Fruit fly (Drosophila melanogaster) whole organism, adult: Measurements from ENCODE around the gene Sf3b3.

Source experiments
- CG11617 ChIP-seq: fragments of 200-800 bp; sonication (Bioruptor generic); optimal IDR thresholded peaks from 2 replicates; lab custom pipeline; 2017; ENCODE audit warnings: mild to moderate bottlenecking, missing biosample characterization, missing genetic modification reagents, missing genetic modification characterization
- CG12768 ChIP-seq: fragments of 200-800 bp; sonication (Bioruptor generic); optimal IDR thresholded peaks from 2 replicates; lab custom pipeline; 2017; ENCODE audit warnings: missing biosample characterization, missing genetic modification characterization, mild to moderate bottlenecking, moderate library complexity, missing genetic modification reagents
- CG14711 ChIP-seq: fragments of 200-800 bp; sonication (Bioruptor generic); optimal IDR thresholded peaks from 2 replicates; lab custom pipeline; 2018; ENCODE audit warnings: missing biosample characterization, mild to moderate bottlenecking, missing genetic modification characterization, moderate library complexity
- CG1620 ChIP-seq: fragments of 200-800 bp; sonication (Bioruptor generic); optimal IDR thresholded peaks from 2 replicates; lab custom pipeline; 2016; ENCODE audit warnings: missing biosample characterization, missing genetic modification characterization
- CG33017 ChIP-seq: fragments of 200-800 bp; sonication (Bioruptor generic); optimal IDR thresholded peaks from 2 replicates; lab custom pipeline; 2018; ENCODE audit warnings: missing biosample characterization, mild to moderate bottlenecking, missing genetic modification characterization, moderate library complexity
- CG5204 ChIP-seq: fragments of 200-800 bp; sonication (Bioruptor generic); optimal IDR thresholded peaks from 2 replicates; lab custom pipeline; 2016; ENCODE audit warnings: missing biosample characterization, missing genetic modification characterization
- CG7045 ChIP-seq: fragments of 200-800 bp; sonication (Bioruptor generic); optimal IDR thresholded peaks from 2 replicates; lab custom pipeline; 2017; ENCODE audit warnings: missing biosample characterization, mild to moderate bottlenecking, missing genetic modification characterization
- CG7101 ChIP-seq: fragments of 200-800 bp; sonication (Bioruptor generic); optimal IDR thresholded peaks from 2 replicates; lab custom pipeline; 2018; ENCODE audit warnings: missing biosample characterization, mild to moderate bottlenecking, missing genetic modification characterization, moderate library complexity
- Clk ChIP-seq: fragments of 200-800 bp; sonication (Bioruptor generic); optimal IDR thresholded peaks from 2 replicates; lab custom pipeline; 2017; ENCODE audit warnings: missing biosample characterization, missing genetic modification characterization
- Crg-1 ChIP-seq: fragments of 200-800 bp; sonication (Bioruptor generic); optimal IDR thresholded peaks from 2 replicates; lab custom pipeline; 2016; ENCODE audit warnings: missing biosample characterization, missing genetic modification characterization
- Hr96 ChIP-seq: fragments of 200-800 bp; sonication (Bioruptor generic); optimal IDR thresholded peaks from 2 replicates; lab custom pipeline; 2016; ENCODE audit warnings: missing biosample characterization, missing genetic modification characterization
- Mnt ChIP-seq: fragments of 200-800 bp; sonication (Bioruptor generic); optimal IDR thresholded peaks from 2 replicates; lab custom pipeline; 2016; ENCODE audit warnings: missing biosample characterization, mild to moderate bottlenecking, missing genetic modification characterization
- bab1 ChIP-seq: fragments of 200-800 bp; sonication (Bioruptor generic); optimal IDR thresholded peaks from 3 replicates; lab custom pipeline; 2019; ENCODE audit warnings: missing biosample characterization, mild to moderate bottlenecking, missing genetic modification characterization, moderate library complexity
- cic ChIP-seq: fragments of 200-800 bp; sonication (Bioruptor generic); optimal IDR thresholded peaks from 2 replicates; lab custom pipeline; 2017; ENCODE audit warnings: missing biosample characterization, mild to moderate bottlenecking, missing genetic modification characterization, moderate library complexity
- cnc ChIP-seq, 2 experiments: fragments of >200 bp; optimal IDR thresholded peaks; 2 replicates each; lab custom pipeline; 2017
- kay ChIP-seq: fragments of 200-800 bp; sonication (Bioruptor generic); peaks from one replicate; lab custom pipeline; 2016; ENCODE audit warnings: missing biosample characterization, missing genetic modification characterization, borderline replicate concordance
- ovo ChIP-seq: fragments of 200-800 bp; sonication (Bioruptor generic); optimal IDR thresholded peaks from 2 replicates; lab custom pipeline; 2016; ENCODE audit warnings: missing biosample characterization, missing genetic modification characterization
- pad ChIP-seq: fragments of 200-800 bp; sonication (Bioruptor generic); optimal IDR thresholded peaks from 3 replicates; lab custom pipeline; 2017; ENCODE audit warnings: missing biosample characterization, missing genetic modification characterization, mild to moderate bottlenecking, moderate library complexity, missing genetic modification reagents
- tj ChIP-seq: fragments of 200-800 bp; sonication (Bioruptor generic); optimal IDR thresholded peaks from 3 replicates; lab custom pipeline; 2017; ENCODE audit warnings: missing biosample characterization, mild to moderate bottlenecking, missing genetic modification characterization, moderate library complexity
- toe ChIP-seq: fragments of 200-800 bp; sonication (Bioruptor generic); optimal IDR thresholded peaks from 2 replicates; lab custom pipeline; 2016; ENCODE audit warnings: missing biosample characterization, missing genetic modification characterization

Gene Sf3b3

DNA sequence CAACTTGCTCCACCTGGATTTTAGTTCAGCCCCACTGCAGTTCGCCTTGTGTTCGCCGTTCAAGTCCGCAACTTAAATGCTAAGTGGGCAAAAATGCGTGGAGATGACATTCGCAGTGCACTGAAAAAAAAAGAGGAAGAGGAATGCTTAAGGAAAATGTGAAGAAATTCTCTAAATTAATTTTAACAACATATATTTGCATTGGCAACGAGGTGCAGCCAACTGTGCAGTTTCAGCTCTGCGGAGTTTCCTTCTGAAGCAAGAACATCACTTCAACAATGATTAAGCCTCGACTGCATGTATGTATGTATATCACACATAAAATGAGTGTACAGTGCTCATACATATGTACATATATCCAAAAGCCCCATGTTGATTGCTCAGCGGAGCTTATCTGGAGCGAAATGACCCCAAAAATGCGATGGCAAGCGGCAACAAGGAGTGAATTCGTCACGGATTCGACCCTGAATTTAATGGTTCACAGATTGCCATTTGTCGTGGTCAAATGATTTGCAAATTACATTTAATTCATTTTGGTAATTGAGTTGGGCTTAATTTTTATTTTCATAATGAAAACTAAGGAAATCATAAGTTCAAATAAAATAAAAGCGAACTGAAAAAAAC lies 12.1 kb downstream of the Sf3b3 start:
- no peak for TF ChIP-seq ovo (GFP tag; lab: Kevin White, UChicago)
- no peak for TF ChIP-seq CG14711 (tag; lab: Kevin White, UChicago)
- TF ChIP-seq CG7045, result no peak
- no peak for TF ChIP-seq CG7101 (tag; lab: Kevin White, UChicago)
- TF ChIP-seq CG1620 (GFP tag; lab: Kevin White, UChicago), result no peak
- TF ChIP-seq pad, result no peak
- TF ChIP-seq CG5204 (GFP tag; lab: Kevin White, UChicago), result no peak
- no peak for TF ChIP-seq cnc (optimal IDR thresholded peaks at IDR 0.05; lab: Kevin White, UChicago)
- TF ChIP-seq toe, result no peak
- TF ChIP-seq kay (GFP tag; lab: Kevin White, UChicago), result no peak
- no peak for TF ChIP-seq bab1 (GFP tag; lab: Kevin White, UChicago)
- no peak for TF ChIP-seq CG11617 (GFP tag; lab: Kevin White, UChicago)
- no peak for TF ChIP-seq CG33017
- no peak for TF ChIP-seq CG12768
- no peak for TF ChIP-seq Hr96 (GFP tag; lab: Kevin White, UChicago)
- TF ChIP-seq tj (GFP tag; lab: Kevin White, UChicago), result no peak
- TF ChIP-seq Crg-1 (GFP tag; lab: Kevin White, UChicago), result no peak

DNA sequence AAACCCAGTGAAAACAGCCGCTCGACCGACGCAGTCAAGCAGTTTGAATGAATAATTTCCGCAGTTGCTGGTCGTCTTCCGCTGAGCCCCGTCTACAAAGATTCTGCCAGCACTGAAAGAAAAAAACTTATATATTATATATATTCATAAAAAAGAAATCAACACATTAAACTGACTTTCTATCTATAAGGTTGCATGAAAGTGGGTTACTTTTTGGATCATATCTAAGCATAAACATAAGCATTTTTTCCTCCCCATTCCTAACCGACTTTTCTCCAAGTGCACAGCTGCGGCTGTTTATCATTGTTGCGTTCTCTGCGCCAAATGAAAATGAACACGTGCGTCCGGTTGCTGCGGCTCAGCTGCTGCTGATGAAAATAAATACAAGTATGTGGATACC lies 12.9 kb downstream of the Sf3b3 start:
- TF ChIP-seq CG7101 (tag; lab: Kevin White, UChicago) (peak; percentile 15), CG33017 (peak; percentile 11), CG14711 (tag; lab: Kevin White, UChicago) (peak; percentile 45), bab1 (GFP tag; lab: Kevin White, UChicago) (peak; percentile 41), toe (no peak), pad (no peak), CG7045 (peak; percentile 26), CG5204 (GFP tag; lab: Kevin White, UChicago) (peak; percentile 12)

DNA sequence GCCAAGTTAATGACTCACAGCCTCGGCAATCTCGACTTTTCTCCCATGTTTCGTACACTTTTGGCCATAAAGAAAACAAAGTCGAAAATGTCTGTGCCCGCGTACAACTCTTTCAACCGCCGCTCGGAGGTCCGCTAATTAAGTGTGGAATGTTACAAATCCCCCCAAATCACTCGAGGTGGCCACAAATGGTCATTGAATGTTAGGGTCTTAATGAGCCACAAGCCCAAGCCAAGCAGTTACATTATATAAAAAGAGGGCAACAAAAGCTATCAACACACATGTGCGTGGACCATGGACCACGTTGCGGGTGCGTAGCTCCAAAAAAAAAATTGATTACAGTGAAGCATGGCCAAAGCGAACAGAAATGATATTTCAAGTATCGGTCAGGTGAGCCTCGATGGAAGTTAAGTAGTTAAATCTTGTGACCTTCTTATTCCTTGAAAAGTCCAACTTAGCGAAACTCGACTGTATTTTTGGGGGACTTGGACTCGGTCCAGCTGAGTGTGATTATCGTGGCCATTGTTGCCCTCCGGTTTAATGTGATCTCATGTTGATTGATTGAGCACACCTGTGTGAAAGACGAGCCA lies 13.8 kb downstream of the Sf3b3 start:
- TF ChIP-seq tj (GFP tag; lab: Kevin White, UChicago), result no peak
- TF ChIP-seq cnc (optimal IDR thresholded peaks at IDR 0.05; lab: Kevin White, UChicago), result no peak
- TF ChIP-seq kay (GFP tag; lab: Kevin White, UChicago), result no peak
- no peak for TF ChIP-seq CG11617 (GFP tag; lab: Kevin White, UChicago)
- TF ChIP-seq CG33017, result no peak
- TF ChIP-seq pad, result no peak
- TF ChIP-seq Mnt (GFP tag; lab: Kevin White, UChicago), result no peak
- TF ChIP-seq CG7101 (tag; lab: Kevin White, UChicago), result no peak
- no peak for TF ChIP-seq CG5204 (GFP tag; lab: Kevin White, UChicago)
- no peak for TF ChIP-seq ovo (GFP tag; lab: Kevin White, UChicago)
- no peak for TF ChIP-seq cic (GFP tag; lab: Kevin White, UChicago)
- no peak for TF ChIP-seq bab1 (GFP tag; lab: Kevin White, UChicago)
- no peak for TF ChIP-seq Hr96 (GFP tag; lab: Kevin White, UChicago)
- TF ChIP-seq CG14711 (tag; lab: Kevin White, UChicago), result no peak
- no peak for TF ChIP-seq toe

- no peak for TF ChIP-seq Clk (GFP tag; lab: Kevin White, UChicago)
- TF ChIP-seq pad, result no peak
- TF ChIP-seq toe, result no peak
- TF ChIP-seq cnc (optimal IDR thresholded peaks at IDR 0.05; lab: Kevin White, UChicago), result no peak
- no peak for TF ChIP-seq CG7101 (tag; lab: Kevin White, UChicago)
- TF ChIP-seq ovo (GFP tag; lab: Kevin White, UChicago), result no peak
- no peak for TF ChIP-seq kay (GFP tag; lab: Kevin White, UChicago)
- TF ChIP-seq tj (GFP tag; lab: Kevin White, UChicago), result no peak
- TF ChIP-seq CG7045, result no peak
- no peak for TF ChIP-seq Hr96 (GFP tag; lab: Kevin White, UChicago)
- no peak for TF ChIP-seq CG5204 (GFP tag; lab: Kevin White, UChicago)
- TF ChIP-seq CG12768, result no peak
- no peak for TF ChIP-seq CG1620 (GFP tag; lab: Kevin White, UChicago)
- TF ChIP-seq Crg-1 (GFP tag; lab: Kevin White, UChicago), result no peak
- TF ChIP-seq bab1 (GFP tag; lab: Kevin White, UChicago), result no peak
- no peak for TF ChIP-seq CG33017
These were observed 14.6 kb downstream of the Sf3b3 start for dm6 chr3L:818438-819138.

DNA sequence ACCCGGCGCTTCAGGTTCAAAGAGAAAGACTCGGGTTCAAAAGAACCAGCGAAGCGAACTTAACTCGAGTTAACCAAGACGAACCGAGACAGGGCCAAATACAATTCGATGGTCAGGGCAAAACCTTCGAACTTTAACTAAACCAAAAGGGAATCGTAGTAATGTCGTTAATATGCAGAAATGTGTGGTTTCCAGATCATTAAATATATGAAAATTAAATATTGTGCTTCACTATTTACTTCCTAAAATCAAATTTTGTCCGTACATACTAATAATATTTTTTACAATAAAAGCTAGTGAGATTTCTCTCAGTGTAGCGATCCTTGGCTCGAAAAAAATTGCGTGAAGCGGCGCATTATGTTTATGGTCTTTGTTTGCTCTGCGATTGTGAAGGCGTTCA lies 15.5 kb downstream of the Sf3b3 start:
- TF ChIP-seq CG33017 (no peak), Hr96 (GFP tag; lab: Kevin White, UChicago) (no peak), bab1 (GFP tag; lab: Kevin White, UChicago) (no peak), CG7101 (tag; lab: Kevin White, UChicago) (no peak), tj (GFP tag; lab: Kevin White, UChicago) (no peak), CG12768 (no peak), Mnt (GFP tag; lab: Kevin White, UChicago) (no peak), kay (GFP tag; lab: Kevin White, UChicago) (no peak), CG11617 (GFP tag; lab: Kevin White, UChicago) (no peak), cnc (optimal IDR thresholded peaks at IDR 0.05; lab: Kevin White, UChicago) (no peak), CG5204 (GFP tag; lab: Kevin White, UChicago) (no peak), pad (no peak), CG1620 (GFP tag; lab: Kevin White, UChicago) (no peak)
